Fruit fly (Drosophila melanogaster) whole organism, wandering third instar larva: ENCODE measurements around the gene CG6497.

Experiments
- Abd-B ChIP-seq: fragments of >200 bp; optimal IDR thresholded peaks from 2 replicates; lab custom pipeline; 2017; ENCODE audit warnings: missing biosample characterization, missing genetic modification characterization
- CG32264 ChIP-seq: fragments of 200-800 bp; sonication (Bioruptor generic); optimal IDR thresholded peaks from 2 replicates; lab custom pipeline; 2016; ENCODE audit warnings: missing biosample characterization, missing genetic modification characterization
- CG9705 ChIP-seq: fragments of 200-800 bp; sonication (Bioruptor generic); optimal IDR thresholded peaks from 2 replicates; lab custom pipeline; 2018; ENCODE audit warnings: missing biosample characterization, mild to moderate bottlenecking, missing genetic modification characterization
- CrebA ChIP-seq: fragments of 200-800 bp; sonication (Bioruptor generic); optimal IDR thresholded peaks from 2 replicates; lab custom pipeline; 2016; ENCODE audit warnings: missing biosample characterization, mild to moderate bottlenecking, missing genetic modification characterization, borderline replicate concordance
- Dfd ChIP-seq: fragments of >200 bp; optimal IDR thresholded peaks from 2 replicates; lab custom pipeline; 2017; ENCODE audit warnings: missing biosample characterization, missing genetic modification characterization
- Dif ChIP-seq: fragments of 200-275, 200-300 bp; sonication (Bioruptor generic); optimal IDR thresholded peaks from 2 replicates; lab custom pipeline; 2018; ENCODE audit warnings: missing biosample characterization, missing genetic modification characterization; ENCODE audit not compliant: partially characterized antibody
- GATAd ChIP-seq: sonication (Bioruptor generic); optimal IDR thresholded peaks from 2 replicates; lab custom pipeline; 2016; ENCODE audit warnings: missing biosample characterization, missing genetic modification characterization
- HLH106 ChIP-seq: fragments of 200-800 bp; optimal IDR thresholded peaks from 3 replicates; lab custom pipeline; 2019; ENCODE audit warnings: missing biosample characterization, mild to moderate bottlenecking, missing genetic modification characterization, moderate library complexity
- Hnf4 ChIP-seq: fragments of 200-800 bp; sonication (Bioruptor generic); optimal IDR thresholded peaks from 2 replicates; lab custom pipeline; 2016; ENCODE audit warnings: missing biosample characterization, mild to moderate bottlenecking, missing genetic modification characterization
- Hr78 ChIP-seq: fragments of >200 bp; optimal IDR thresholded peaks from 2 replicates; lab custom pipeline; 2017; ENCODE audit warnings: missing biosample characterization, missing genetic modification characterization
- Hr83 ChIP-seq: fragments of 200-300 bp; sonication (Bioruptor generic); optimal IDR thresholded peaks from 2 replicates; lab custom pipeline; 2016; ENCODE audit warnings: missing biosample characterization, mild to moderate bottlenecking, missing genetic modification characterization, moderate library complexity; ENCODE audit not compliant: poor library complexity, severe bottlenecking
- Jra ChIP-seq: sonication (Bioruptor generic); optimal IDR thresholded peaks from 2 replicates; lab custom pipeline; 2016; ENCODE audit warnings: missing biosample characterization, missing genetic modification characterization
- Mio ChIP-seq: sonication (Bioruptor generic); optimal IDR thresholded peaks from 2 replicates; lab custom pipeline; 2016; ENCODE audit warnings: missing biosample characterization, missing genetic modification characterization
- Myc ChIP-seq: fragments of >200 bp; optimal IDR thresholded peaks from 2 replicates; lab custom pipeline; 2017
- N ChIP-seq: fragments of >200 bp; optimal IDR thresholded peaks from 2 replicates; lab custom pipeline; 2018; ENCODE audit warnings: missing biosample characterization, missing external identifiers, missing genetic modification characterization
- OdsH ChIP-seq: fragments of 200-800 bp; sonication (Bioruptor generic); optimal IDR thresholded peaks from 2 replicates; lab custom pipeline; 2016; ENCODE audit warnings: missing biosample characterization, mild to moderate bottlenecking, missing genetic modification characterization
- Rel ChIP-seq, 2 experiments: fragments of 200-800 bp; sonication (Bioruptor generic) in 1 of 2; optimal IDR thresholded peaks; 2 replicates in 1 of 2; 3 replicates in 1 of 2; lab custom pipeline; 2016 to 2019; ENCODE audit warnings: mild to moderate bottlenecking in 2 of 2, missing biosample characterization in 2 of 2, missing genetic modification characterization in 2 of 2, moderate library complexity in 1 of 2
- Sp1 ChIP-seq: fragments of 200-800 bp; sonication (Bioruptor generic); optimal IDR thresholded peaks from 3 replicates; lab custom pipeline; 2019; ENCODE audit warnings: missing biosample characterization, mild to moderate bottlenecking, missing genetic modification characterization, moderate library complexity
- Vsx2 ChIP-seq: fragments of 200-300, 225-300 bp; sonication (Bioruptor generic); optimal IDR thresholded peaks from 2 replicates; lab custom pipeline; 2018; ENCODE audit warnings: missing biosample characterization, missing genetic modification characterization; ENCODE audit not compliant: partially characterized antibody
- br ChIP-seq: fragments of 200-800 bp; sonication (Bioruptor generic); optimal IDR thresholded peaks from 2 replicates; lab custom pipeline; 2016; ENCODE audit warnings: missing biosample characterization, missing genetic modification characterization
- brk ChIP-seq: fragments of 200-800 bp; sonication (Bioruptor generic); optimal IDR thresholded peaks from 2 replicates; lab custom pipeline; 2016; ENCODE audit warnings: missing biosample characterization, mild to moderate bottlenecking, missing genetic modification characterization
- dl ChIP-seq, 2 experiments: fragments of 175-275, 200-275 bp in 1 of 2; fragments of 200-275 bp in 1 of 2; sonication (Bioruptor generic); optimal IDR thresholded peaks; lab custom pipeline; 2018; ENCODE audit warnings: mild to moderate bottlenecking in 2 of 2, missing biosample characterization in 2 of 2, missing genetic modification characterization in 2 of 2, moderate library complexity in 2 of 2; ENCODE audit not compliant: partially characterized antibody in 2 of 2, insufficient read depth in 1 of 2
- dmrt93B ChIP-seq: fragments of 200-800 bp; sonication (Bioruptor generic); optimal IDR thresholded peaks from 2 replicates; lab custom pipeline; 2018; ENCODE audit warnings: missing biosample characterization, mild to moderate bottlenecking, missing genetic modification characterization
- dsf ChIP-seq: sonication (Bioruptor generic); optimal IDR thresholded peaks from 2 replicates; lab custom pipeline; 2016; ENCODE audit warnings: missing biosample characterization, missing genetic modification characterization, borderline replicate concordance
- ey ChIP-seq: fragments of 200-800 bp; sonication (Bioruptor generic); optimal IDR thresholded peaks from 2 replicates; lab custom pipeline; 2016; ENCODE audit warnings: missing biosample characterization, missing genetic modification characterization
- foxo ChIP-seq, 2 experiments: fragments of 200-800 bp; sonication (Bioruptor generic); optimal IDR thresholded peaks; 2 replicates in 1 of 2; 3 replicates in 1 of 2; lab custom pipeline; 2016 to 2017; ENCODE audit warnings: missing biosample characterization in 2 of 2, missing genetic modification characterization in 2 of 2
- fru ChIP-seq: fragments of 200-800 bp; sonication (Bioruptor generic); optimal IDR thresholded peaks from 3 replicates; lab custom pipeline; 2016; ENCODE audit warnings: missing biosample characterization, mild to moderate bottlenecking, missing genetic modification characterization
- h ChIP-seq: fragments of 200-800 bp; sonication (Bioruptor generic); optimal IDR thresholded peaks from 3 replicates; lab custom pipeline; 2016; ENCODE audit warnings: missing biosample characterization, mild to moderate bottlenecking, missing genetic modification characterization
- jim ChIP-seq: fragments of 175-275, 200-325 bp; sonication (Bioruptor generic); optimal IDR thresholded peaks from 2 replicates; lab custom pipeline; 2016; ENCODE audit warnings: missing biosample characterization, mild to moderate bottlenecking, missing genetic modification characterization
- lola ChIP-seq: fragments of >200 bp; optimal IDR thresholded peaks from 2 replicates; lab custom pipeline; 2017; ENCODE audit warnings: missing biosample characterization, missing genetic modification characterization
- pan ChIP-seq: fragments of >200 bp; optimal IDR thresholded peaks from 2 replicates; lab custom pipeline; 2017
- psq ChIP-seq: fragments of 200-800 bp; sonication (Bioruptor generic); optimal IDR thresholded peaks from 3 replicates; lab custom pipeline; 2017; ENCODE audit warnings: missing biosample characterization, mild to moderate bottlenecking, missing genetic modification characterization, moderate library complexity
- rgr ChIP-seq: fragments of 200-800 bp; sonication (Bioruptor generic); optimal IDR thresholded peaks from 3 replicates; lab custom pipeline; 2016; ENCODE audit warnings: missing biosample characterization, mild to moderate bottlenecking, missing genetic modification characterization
- sage ChIP-seq: fragments of 200-800 bp; sonication (Bioruptor generic); optimal IDR thresholded peaks from 2 replicates; lab custom pipeline; 2016; ENCODE audit warnings: missing biosample characterization, mild to moderate bottlenecking, missing genetic modification characterization
- sv ChIP-seq: fragments of 200-800 bp; sonication (Bioruptor generic); optimal IDR thresholded peaks from 3 replicates; lab custom pipeline; 2016; ENCODE audit warnings: missing biosample characterization, missing genetic modification characterization
- tai ChIP-seq: sonication (Bioruptor generic); optimal IDR thresholded peaks from 2 replicates; lab custom pipeline; 2016; ENCODE audit warnings: missing biosample characterization, missing genetic modification characterization
- usp ChIP-seq: fragments of >200 bp; optimal IDR thresholded peaks from 2 replicates; lab custom pipeline; 2017; ENCODE audit warnings: missing biosample characterization, missing genetic modification characterization
- woc ChIP-seq: sonication (Bioruptor generic); optimal IDR thresholded peaks from 2 replicates; lab custom pipeline; 2016; ENCODE audit warnings: missing biosample characterization, mild to moderate bottlenecking, missing genetic modification characterization

CG6497 gene

DNA sequence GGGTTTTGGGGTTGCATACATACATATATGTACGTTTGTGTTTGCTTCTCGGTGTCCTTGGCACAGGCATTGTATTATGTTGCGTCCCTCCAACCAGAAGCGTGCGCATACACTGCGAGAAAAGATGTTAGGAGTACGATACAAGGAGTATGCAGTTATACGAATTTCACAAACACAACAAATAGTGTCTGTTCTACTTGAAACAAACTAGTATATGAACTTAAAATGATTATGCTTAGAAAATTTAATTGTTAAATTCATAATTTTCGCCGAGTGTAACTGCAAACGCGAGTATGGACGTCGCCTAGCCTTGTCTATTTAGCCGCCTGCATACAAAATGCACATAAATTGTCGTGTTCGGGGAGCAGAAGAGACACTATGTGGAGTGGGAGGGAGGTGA is 3.5 kb upstream of the CG6497 start:
- TF ChIP-seq lola (GFP tag; lab: Kevin White, UChicago) = no peak
- no peak for TF ChIP-seq jim
- no peak for TF ChIP-seq CrebA (GFP tag; lab: Kevin White, UChicago)
- peak; percentile 30 for TF ChIP-seq HLH106 (tag; lab: Kevin White, UChicago)
- TF ChIP-seq Jra (GFP tag; lab: Kevin White, UChicago) = no peak
- TF ChIP-seq usp (GFP tag; lab: Kevin White, UChicago) = no peak
- no peak for TF ChIP-seq dl (GFP tag; optimal IDR thresholded peaks at IDR 0.05; lab: Kevin White, UChicago; ENCODE audit: insufficient read depth in 1 of 2, partially characterized antibody in 2 of 2)
- no peak for TF ChIP-seq GATAd
- no peak for TF ChIP-seq Hr78 (GFP tag; lab: Kevin White, UChicago)
- TF ChIP-seq Hnf4 (GFP tag; lab: Kevin White, UChicago) = no peak
- TF ChIP-seq dmrt93B (GFP tag; lab: Kevin White, UChicago) = no peak
- peak; percentile 12 for TF ChIP-seq fru (GFP tag; lab: Kevin White, UChicago)
- TF ChIP-seq pan (lab: Kevin White, UChicago) = no peak
- TF ChIP-seq brk (GFP tag; lab: Kevin White, UChicago) = no peak
- no peak for TF ChIP-seq Abd-B
- no peak for TF ChIP-seq Dfd (GFP tag; lab: Kevin White, UChicago)
- no peak for TF ChIP-seq sv (GFP tag; lab: Kevin White, UChicago)
- no peak for TF ChIP-seq Myc
- TF ChIP-seq CG32264 = no peak
- TF ChIP-seq foxo (GFP tag; optimal IDR thresholded peaks at IDR 0.05; lab: Kevin White, UChicago) = peak in 1 of 2 experiments; percentile 34
- no peak for TF ChIP-seq Dif (GFP tag; lab: Kevin White, UChicago)
- TF ChIP-seq tai (GFP tag; lab: Kevin White, UChicago) = no peak
- TF ChIP-seq CG9705 (GFP tag; lab: Kevin White, UChicago) = no peak
- peak; percentile 6 for TF ChIP-seq Sp1
- TF ChIP-seq br = no peak
- no peak for TF ChIP-seq Vsx2 (GFP tag; lab: Kevin White, UChicago)
- TF ChIP-seq N (GFP tag; lab: Kevin White, UChicago) = no peak
- no peak for TF ChIP-seq Rel (GFP tag; optimal IDR thresholded peaks at IDR 0.05; lab: Kevin White, UChicago)
- no peak for TF ChIP-seq Rel (tag; optimal IDR thresholded peaks at IDR 0.05; lab: Kevin White, UChicago)
- TF ChIP-seq woc (GFP tag; lab: Kevin White, UChicago) = no peak
- no peak for TF ChIP-seq Mio
- TF ChIP-seq ey (GFP tag; lab: Kevin White, UChicago) = no peak
- TF ChIP-seq sage = no peak
- no peak for TF ChIP-seq dsf (GFP tag; lab: Kevin White, UChicago)
- TF ChIP-seq OdsH (GFP tag; lab: Kevin White, UChicago) = no peak
- peak; percentile 24 for TF ChIP-seq h (GFP tag; lab: Kevin White, UChicago)
- TF ChIP-seq Hr83 = no peak
- TF ChIP-seq rgr (GFP tag; lab: Kevin White, UChicago) = no peak
- TF ChIP-seq psq (GFP tag; lab: Kevin White, UChicago) = no peak

DNA sequence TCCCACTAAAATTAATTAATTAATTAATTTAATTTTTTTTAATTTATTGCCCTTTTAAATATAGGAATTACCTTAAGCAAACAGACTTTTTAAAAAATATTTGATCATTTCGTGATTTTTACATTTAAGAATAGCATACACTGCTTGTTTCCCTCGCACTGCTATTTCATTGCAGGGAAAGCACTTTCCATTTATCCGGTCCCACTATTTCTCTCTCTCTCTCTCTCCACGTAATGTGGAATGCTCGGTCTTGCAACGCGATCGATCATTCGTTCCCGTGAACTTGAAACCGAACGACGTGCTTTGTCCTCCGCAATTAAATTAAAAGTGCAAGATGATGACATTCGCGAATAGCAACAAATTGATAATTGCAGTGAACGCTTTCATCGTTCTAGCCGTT is 8.1 kb downstream of the CG6497 start:
- TF ChIP-seq Mio (no peak), Abd-B (no peak), ey (GFP tag; lab: Kevin White, UChicago) (no peak), lola (GFP tag; lab: Kevin White, UChicago) (no peak)

DNA sequence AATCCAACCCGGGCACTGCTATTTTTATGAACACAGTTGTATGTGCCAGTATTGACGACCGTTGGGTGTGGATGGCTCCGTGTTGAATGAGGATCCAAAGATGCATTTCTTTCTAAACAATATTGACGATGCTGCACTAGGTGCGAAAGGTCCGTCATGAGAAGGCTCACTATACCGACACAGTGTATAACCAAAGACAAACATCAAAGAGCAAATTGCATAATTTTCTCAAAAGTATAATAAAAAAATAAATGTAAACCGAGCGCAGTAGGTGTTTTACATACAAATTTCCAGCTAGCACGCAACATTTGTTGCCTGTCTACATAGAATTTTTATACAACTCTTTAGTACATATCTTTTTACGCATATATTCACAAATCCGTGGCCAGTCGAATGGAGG is 10.6 kb downstream of the CG6497 start, which contains the start of gene CG7707:
TSS of gene CG7707 (plus strand) at position 301 of the 400 bp plus-strand sequence.
- TF ChIP-seq OdsH (GFP tag; lab: Kevin White, UChicago) (no peak), br (no peak), tai (GFP tag; lab: Kevin White, UChicago) (no peak), fru (GFP tag; lab: Kevin White, UChicago) (no peak), GATAd (no peak)
- TF ChIP-seq, all 38 proteins: peak for 0
